Fruit fly (Drosophila melanogaster): ENCODE measurements around the gene CG43098.
A peak's percentile ranks its signal among the peaks of the same experiment; 100 is the strongest.

The CG43098 gene

dm6 chr3L:3684004-3684403, 25.1 kb downstream of the CG43098 start:
- TF ChIP-seq CG14655 (GFP tag; optimal IDR thresholded peaks at IDR 0.05) (peak; percentile 31), CG32121 (GFP tag; IDR thresholded peaks at IDR 0.05) (peak; percentile 71), EcR (GFP tag; optimal IDR thresholded peaks at IDR 0.05) (no peak), Pif1B (GFP tag; optimal IDR thresholded peaks at IDR 0.05) (peak; percentile 6), Pif1A (GFP tag; optimal IDR thresholded peaks at IDR 0.05) (no peak), fd96Ca (GFP tag; IDR thresholded peaks at IDR 0.05) (peak; percentile 41; the same call in 1 of the 3 replicates), CG12605 (GFP tag; IDR thresholded peaks at IDR 0.05) (0 out of 2 replicates have a peak, but pooled peaks have one; percentile 18), CG4496 (GFP tag; IDR thresholded peaks at IDR 0.05) (peak; percentile 71), CG8159 (tag; optimal IDR thresholded peaks at IDR 0.05) (peak; percentile 29)

dm6 chr3L:3686274-3686673, 27.4 kb downstream of the CG43098 start:
- TF ChIP-seq CG32121 (GFP tag; IDR thresholded peaks at IDR 0.05) (no peak), CG4496 (GFP tag; IDR thresholded peaks at IDR 0.05) (0 out of 3 replicates have a peak, but pooled peaks have one; percentile 19), CG17806 (tag; optimal IDR thresholded peaks at IDR 0.05) (no peak), CG15710 (tag; optimal IDR thresholded peaks at IDR 0.05) (no peak), CG12605 (GFP tag; IDR thresholded peaks at IDR 0.05) (no peak; the same call in 1 of the 2 replicates), Pif1B (GFP tag; optimal IDR thresholded peaks at IDR 0.05) (no peak), fd96Ca (GFP tag; IDR thresholded peaks at IDR 0.05) (peak; percentile 59), CG10348 (GFP tag; IDR thresholded peaks at IDR 0.05) (no peak), CG14655 (GFP tag; optimal IDR thresholded peaks at IDR 0.05) (peak; percentile 33), rn (GFP tag; IDR thresholded peaks at IDR 0.05) (no peak), EcR (GFP tag; optimal IDR thresholded peaks at IDR 0.05) (no peak), D1 (tag; optimal IDR thresholded peaks at IDR 0.05) (no peak), CG8159 (tag; optimal IDR thresholded peaks at IDR 0.05) (no peak), CG34367 (tag; optimal IDR thresholded peaks at IDR 0.05) (no peak), Ets98B (GFP tag; IDR thresholded peaks at IDR 0.05) (0 out of 2 replicates have a peak, but pooled peaks have one; percentile 11), gl (tag; optimal IDR thresholded peaks at IDR 0.05) (no peak), CG13204 (GFP tag; optimal IDR thresholded peaks at IDR 0.05) (no peak), CG8301 (tag; optimal IDR thresholded peaks at IDR 0.05) (no peak), CG9948 (tag; optimal IDR thresholded peaks at IDR 0.05) (no peak), Snoo (tag; optimal IDR thresholded peaks at IDR 0.05) (no peak), Pif1A (GFP tag; optimal IDR thresholded peaks at IDR 0.05) (peak; percentile 15)

- TF ChIP-seq gl (tag; optimal IDR thresholded peaks at IDR 0.05) (no peak), CG34367 (tag; optimal IDR thresholded peaks at IDR 0.05) (peak; percentile 21), Pif1A (GFP tag; optimal IDR thresholded peaks at IDR 0.05) (no peak), rn (GFP tag; IDR thresholded peaks at IDR 0.05) (no peak), CG8159 (tag; optimal IDR thresholded peaks at IDR 0.05) (peak; percentile 53), Pif1B (GFP tag; optimal IDR thresholded peaks at IDR 0.05) (no peak), CG13204 (GFP tag; optimal IDR thresholded peaks at IDR 0.05) (no peak), CG17806 (tag; optimal IDR thresholded peaks at IDR 0.05) (peak; percentile 45), CG10348 (GFP tag; IDR thresholded peaks at IDR 0.05) (no peak), D1 (tag; optimal IDR thresholded peaks at IDR 0.05) (no peak), CG4496 (GFP tag; IDR thresholded peaks at IDR 0.05) (peak; percentile 42; the same call in 2 of the 3 replicates), CG32121 (GFP tag; IDR thresholded peaks at IDR 0.05) (peak; percentile 38; the same call in 1 of the 2 replicates), Ets98B (GFP tag; IDR thresholded peaks at IDR 0.05) (peak; percentile 65), CG8301 (tag; optimal IDR thresholded peaks at IDR 0.05) (peak; percentile 30), CG14655 (GFP tag; optimal IDR thresholded peaks at IDR 0.05) (peak; percentile 48), EcR (GFP tag; optimal IDR thresholded peaks at IDR 0.05) (no peak), CG15710 (tag; optimal IDR thresholded peaks at IDR 0.05) (peak; percentile 43), CG9948 (tag; optimal IDR thresholded peaks at IDR 0.05) (peak; percentile 32), fd96Ca (GFP tag; IDR thresholded peaks at IDR 0.05) (0 out of 3 replicates have a peak, but pooled peaks have one; percentile 44), CG12605 (GFP tag; IDR thresholded peaks at IDR 0.05) (0 out of 2 replicates have a peak, but pooled peaks have one; percentile 38), Snoo (tag; optimal IDR thresholded peaks at IDR 0.05) (no peak)
Observed at dm6 chr3L:3690085-3690484, 31.2 kb downstream of the CG43098 start.

DNA sequence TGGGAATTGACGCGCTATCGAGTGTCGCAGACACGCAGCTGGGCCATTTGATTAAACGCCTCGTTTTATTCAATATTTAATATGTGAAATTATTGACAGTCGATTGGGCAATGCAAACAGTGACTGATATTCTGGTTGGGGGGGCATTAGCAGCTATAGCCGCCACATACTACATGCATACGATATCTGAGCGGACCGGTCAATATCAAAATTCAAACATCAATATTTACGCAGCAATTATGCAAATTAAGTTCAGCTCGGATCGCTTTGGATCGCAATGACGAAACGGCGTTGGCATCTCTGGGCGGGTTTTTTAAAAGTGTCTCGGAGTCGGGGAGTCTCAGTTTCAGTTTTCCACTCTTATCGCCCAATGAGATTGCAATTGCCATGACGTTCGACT, 32.8 kb downstream of the CG43098 start:
- TF ChIP-seq Snoo (tag; optimal IDR thresholded peaks at IDR 0.05) (peak; percentile 30), Pif1A (GFP tag; optimal IDR thresholded peaks at IDR 0.05) (no peak)

DNA sequence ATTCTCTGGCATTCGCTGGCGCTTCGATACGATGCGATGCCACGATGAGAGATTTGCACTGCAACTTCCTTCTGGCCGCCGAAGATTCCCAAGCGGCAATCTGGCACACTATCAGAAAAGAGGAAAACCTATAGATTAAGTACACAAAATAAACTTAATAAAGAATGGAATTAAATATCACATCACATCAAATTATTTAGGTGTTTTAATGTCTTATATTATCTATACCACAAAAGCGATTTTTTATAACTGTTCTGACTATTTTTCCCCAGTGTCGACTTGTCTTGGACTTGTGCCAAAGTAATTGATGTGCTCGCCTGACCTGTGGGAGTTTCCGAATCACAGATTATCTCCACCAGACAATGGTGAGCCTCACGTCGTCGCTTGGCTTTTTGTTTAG, 36.5 kb downstream of the CG43098 start:
- TF ChIP-seq CG32121 (GFP tag; IDR thresholded peaks at IDR 0.05) (no peak), gl (tag; optimal IDR thresholded peaks at IDR 0.05) (no peak), D1 (tag; optimal IDR thresholded peaks at IDR 0.05) (no peak), Ets98B (GFP tag; IDR thresholded peaks at IDR 0.05) (no peak), CG17806 (tag; optimal IDR thresholded peaks at IDR 0.05) (peak; percentile 47), CG8159 (tag; optimal IDR thresholded peaks at IDR 0.05) (peak; percentile 69), CG14655 (GFP tag; optimal IDR thresholded peaks at IDR 0.05) (peak; percentile 42), fd96Ca (GFP tag; IDR thresholded peaks at IDR 0.05) (no peak), CG10348 (GFP tag; IDR thresholded peaks at IDR 0.05) (no peak), CG12605 (GFP tag; IDR thresholded peaks at IDR 0.05) (no peak), Snoo (tag; optimal IDR thresholded peaks at IDR 0.05) (peak; percentile 23), CG9948 (tag; optimal IDR thresholded peaks at IDR 0.05) (peak; percentile 36), CG13204 (GFP tag; optimal IDR thresholded peaks at IDR 0.05) (no peak), Pif1B (GFP tag; optimal IDR thresholded peaks at IDR 0.05) (no peak), CG34367 (tag; optimal IDR thresholded peaks at IDR 0.05) (no peak), CG4496 (GFP tag; IDR thresholded peaks at IDR 0.05) (no peak), CG8301 (tag; optimal IDR thresholded peaks at IDR 0.05) (peak; percentile 22), rn (GFP tag; IDR thresholded peaks at IDR 0.05) (no peak), CG15710 (tag; optimal IDR thresholded peaks at IDR 0.05) (peak; percentile 47), EcR (GFP tag; optimal IDR thresholded peaks at IDR 0.05) (no peak), Pif1A (GFP tag; optimal IDR thresholded peaks at IDR 0.05) (peak; percentile 31)

dm6 chr3L:3702033-3702432, 43.2 kb downstream of the CG43098 start:
- TF ChIP-seq rn (GFP tag; IDR thresholded peaks at IDR 0.05) (no peak), EcR (GFP tag; optimal IDR thresholded peaks at IDR 0.05) (no peak), Ets98B (GFP tag; IDR thresholded peaks at IDR 0.05) (no peak), CG4496 (GFP tag; IDR thresholded peaks at IDR 0.05) (no peak), Pif1B (GFP tag; optimal IDR thresholded peaks at IDR 0.05) (no peak), CG14655 (GFP tag; optimal IDR thresholded peaks at IDR 0.05) (no peak), CG32121 (GFP tag; IDR thresholded peaks at IDR 0.05) (no peak), CG17806 (tag; optimal IDR thresholded peaks at IDR 0.05) (no peak), Pif1A (GFP tag; optimal IDR thresholded peaks at IDR 0.05) (no peak), CG8159 (tag; optimal IDR thresholded peaks at IDR 0.05) (no peak), CG10348 (GFP tag; IDR thresholded peaks at IDR 0.05) (no peak), fd96Ca (GFP tag; IDR thresholded peaks at IDR 0.05) (no peak), CG8301 (tag; optimal IDR thresholded peaks at IDR 0.05) (no peak), CG15710 (tag; optimal IDR thresholded peaks at IDR 0.05) (no peak), CG9948 (tag; optimal IDR thresholded peaks at IDR 0.05) (no peak), CG12605 (GFP tag; IDR thresholded peaks at IDR 0.05) (no peak), gl (tag; optimal IDR thresholded peaks at IDR 0.05) (no peak), CG34367 (tag; optimal IDR thresholded peaks at IDR 0.05) (no peak), Snoo (tag; optimal IDR thresholded peaks at IDR 0.05) (no peak), CG13204 (GFP tag; optimal IDR thresholded peaks at IDR 0.05) (no peak)

Data from whole organism, pupa.